Fruit fly (Drosophila melanogaster): Measurements from ENCODE around the gene Zmynd10.

Zmynd10 gene

DNA sequence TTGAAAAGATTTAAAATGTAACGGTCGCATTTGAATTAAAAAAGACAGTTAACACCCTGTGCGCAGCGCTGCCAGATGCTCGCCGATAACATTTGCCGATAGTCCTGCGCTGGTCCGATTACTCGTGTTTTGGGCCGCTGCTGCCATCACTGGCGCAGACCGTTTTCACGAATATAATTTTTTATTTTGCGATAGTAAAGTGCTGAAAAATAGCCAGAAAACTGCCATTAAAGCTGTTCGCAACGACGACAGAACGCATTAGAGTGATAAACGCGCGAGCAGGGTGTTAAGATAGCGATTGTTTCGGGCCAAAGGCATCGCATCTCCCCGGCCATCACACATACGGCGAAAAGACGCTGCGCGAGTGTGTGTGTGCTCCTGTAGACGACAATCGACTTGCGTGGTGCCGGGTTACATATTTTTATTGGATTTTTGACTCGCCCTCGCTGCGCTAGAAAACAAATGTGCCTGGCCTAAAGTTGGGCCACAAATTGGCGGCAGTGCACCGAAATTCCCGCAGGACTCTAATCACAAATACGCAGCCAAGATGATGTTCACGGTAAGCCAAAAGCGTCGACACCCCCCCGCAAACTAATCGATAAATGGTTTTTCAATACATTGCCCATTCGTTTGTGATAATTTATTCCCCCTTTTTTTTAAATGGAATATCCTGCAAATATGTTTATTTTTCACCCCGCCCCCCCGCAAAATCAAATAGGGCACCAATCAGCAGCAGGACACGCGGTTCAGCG, 10.6 kb upstream of the Zmynd10 start, which contains the start of gene Srrm1:
Srrm1 (plus strand) TSS at position 116 of the 752 bp plus-strand sequence.
- no peak for TF ChIP-seq CG11762 (GFP tag; optimal IDR thresholded peaks at IDR 0.05; ENCODE audit: insufficient read depth)
- peak; percentile 2 for TF ChIP-seq Eip78C (GFP tag)
- TF ChIP-seq OdsH (GFP tag; optimal IDR thresholded peaks at IDR 0.05) = no peak
- peak; percentile 69 for TF ChIP-seq svp (GFP tag)
- peak; percentile 6 for TF ChIP-seq CG3919 (GFP tag; optimal IDR thresholded peaks at IDR 0.05)
- TF ChIP-seq CG8632 (GFP tag; optimal IDR thresholded peaks at IDR 0.05) = no peak
- TF ChIP-seq CG31627 (GFP tag; optimal IDR thresholded peaks at IDR 0.05) = peak; percentile 40
- peak; percentile 15 for TF ChIP-seq Met (GFP tag; optimal IDR thresholded peaks at IDR 0.05)
- TF ChIP-seq CG8119 (GFP tag; IDR thresholded peaks at IDR 0.05) = no peak
- TF ChIP-seq esn (GFP tag; optimal IDR thresholded peaks at IDR 0.05) = peak; percentile 40
- no peak for TF ChIP-seq CG10631 (GFP tag; optimal IDR thresholded peaks at IDR 0.05)
- peak; percentile 10 for TF ChIP-seq Hr39 (GFP tag; optimal IDR thresholded peaks at IDR 0.05)
- TF ChIP-seq fkh (GFP tag; optimal IDR thresholded peaks at IDR 0.05) = no peak
- no peak for TF ChIP-seq CG32006 (GFP tag; optimal IDR thresholded peaks at IDR 0.05)
- no peak for TF ChIP-seq salr (GFP tag; optimal IDR thresholded peaks at IDR 0.05)
- TF ChIP-seq spab (GFP tag; optimal IDR thresholded peaks at IDR 0.05) = no peak
- TF ChIP-seq Ets96B (tag; optimal IDR thresholded peaks at IDR 0.05) = no peak
- no peak for TF ChIP-seq CG11294 (GFP tag; IDR thresholded peaks at IDR 0.05)
- TF ChIP-seq topi (GFP tag; optimal IDR thresholded peaks at IDR 0.05) = peak; percentile 21
- TF ChIP-seq cyc (GFP tag; optimal IDR thresholded peaks at IDR 0.05) = peak; percentile 24
- TF ChIP-seq CG6854 (GFP tag; optimal IDR thresholded peaks at IDR 0.05) = no peak
- TF ChIP-seq fd59A (GFP tag; optimal IDR thresholded peaks at IDR 0.05) = no peak
- TF ChIP-seq CG15336 (GFP tag; IDR thresholded peaks at IDR 0.05) = 0 out of 2 replicates have a peak, but pooled peaks have one; percentile 13
- TF ChIP-seq lz (GFP tag; optimal IDR thresholded peaks at IDR 0.05) = peak; percentile 49
- no peak for TF ChIP-seq CG6163 (GFP tag; IDR thresholded peaks at IDR 0.05)
- TF ChIP-seq Sox102F (GFP tag; optimal IDR thresholded peaks at IDR 0.05) = no peak
- TF ChIP-seq Ets21C (GFP tag; optimal IDR thresholded peaks at IDR 0.05) = no peak
- TF ChIP-seq Sox15 (GFP tag; optimal IDR thresholded peaks at IDR 0.05) = no peak
- TF ChIP-seq Eip93F (GFP tag; optimal IDR thresholded peaks at IDR 0.05) = no peak
- TF ChIP-seq acj6 (GFP tag; optimal IDR thresholded peaks at IDR 0.05) = no peak
- TF ChIP-seq Lpt (GFP tag; optimal IDR thresholded peaks at IDR 0.05) = no peak
- no peak for TF ChIP-seq Smox (GFP tag; optimal IDR thresholded peaks at IDR 0.05)
- TF ChIP-seq CG9139 (GFP tag; optimal IDR thresholded peaks at IDR 0.05) = no peak
- no peak for TF ChIP-seq fd85E (GFP tag; optimal IDR thresholded peaks at IDR 0.05)
- no peak for TF ChIP-seq net (GFP tag; optimal IDR thresholded peaks at IDR 0.05)
- TF ChIP-seq pdm3 (GFP tag; optimal IDR thresholded peaks at IDR 0.05) = no peak
- no peak for TF ChIP-seq achi (GFP tag; optimal IDR thresholded peaks at IDR 0.05)
- no peak for TF ChIP-seq CG3032 (tag; optimal IDR thresholded peaks at IDR 0.05)
- peak in 1 of 2 experiments; percentile 8 for TF ChIP-seq ss (GFP tag; optimal IDR thresholded peaks at IDR 0.05)
- no peak for TF ChIP-seq Gug (GFP tag; IDR thresholded peaks at IDR 0.05)

DNA sequence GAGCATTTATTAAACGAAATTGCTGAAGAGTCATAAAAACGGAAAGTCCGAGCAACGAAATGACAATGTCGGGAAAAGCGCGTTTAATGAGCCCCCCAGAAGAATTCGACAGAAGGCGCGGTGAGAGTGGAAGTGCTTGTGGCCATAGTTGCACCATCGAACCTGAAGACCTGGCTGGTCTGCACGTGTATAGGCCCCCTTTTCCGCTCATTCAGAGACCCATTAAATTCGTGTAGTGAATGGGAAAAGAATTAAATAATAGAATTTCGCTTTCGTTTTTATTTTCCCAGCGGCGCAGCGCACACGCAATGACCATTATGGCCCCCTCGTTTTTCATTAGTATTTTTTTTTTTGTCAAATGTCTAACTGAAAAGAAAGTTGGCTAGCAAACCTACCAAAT, 7.1 kb upstream of the Zmynd10 start:
- TF ChIP-seq acj6 (GFP tag; optimal IDR thresholded peaks at IDR 0.05) = no peak
- TF ChIP-seq CG10631 (GFP tag; optimal IDR thresholded peaks at IDR 0.05) = no peak
- no peak for TF ChIP-seq Sox102F (GFP tag; optimal IDR thresholded peaks at IDR 0.05)
- TF ChIP-seq salr (GFP tag; optimal IDR thresholded peaks at IDR 0.05) = no peak
- no peak for TF ChIP-seq Eip93F (GFP tag; optimal IDR thresholded peaks at IDR 0.05)
- TF ChIP-seq CG32006 (GFP tag; optimal IDR thresholded peaks at IDR 0.05) = no peak
- TF ChIP-seq Blimp-1 (GFP tag; optimal IDR thresholded peaks at IDR 0.05) = no peak
- TF ChIP-seq CG11902 (GFP tag; optimal IDR thresholded peaks at IDR 0.05) = no peak
- no peak for TF ChIP-seq fd85E (GFP tag; optimal IDR thresholded peaks at IDR 0.05)
- no peak for TF ChIP-seq Eip75B (GFP tag; optimal IDR thresholded peaks at IDR 0.05)
- TF ChIP-seq achi (GFP tag; optimal IDR thresholded peaks at IDR 0.05) = no peak
- TF ChIP-seq CG11762 (GFP tag; optimal IDR thresholded peaks at IDR 0.05; ENCODE audit: insufficient read depth) = no peak
- no peak for TF ChIP-seq dac (GFP tag; optimal IDR thresholded peaks at IDR 0.05)
- TF ChIP-seq CG4318 (GFP tag; optimal IDR thresholded peaks at IDR 0.05) = no peak
- no peak for TF ChIP-seq CG11294 (GFP tag; IDR thresholded peaks at IDR 0.05)
- no peak for TF ChIP-seq Hr39 (GFP tag; optimal IDR thresholded peaks at IDR 0.05)
- TF ChIP-seq Sox15 (GFP tag; optimal IDR thresholded peaks at IDR 0.05) = no peak
- no peak for TF ChIP-seq topi (GFP tag; optimal IDR thresholded peaks at IDR 0.05)
- TF ChIP-seq Smox (GFP tag; optimal IDR thresholded peaks at IDR 0.05) = no peak

Measured in whole organism, prepupa.